Fruit fly (Drosophila melanogaster): Measurements from ENCODE around the gene CG17032.

- TF ChIP-seq psq (optimal IDR thresholded peaks at IDR 0.05) (no peak), Dll (optimal IDR thresholded peaks at IDR 0.05) (no peak), EcR (GFP tag; optimal IDR thresholded peaks at IDR 0.05) (no peak)
These were observed 40.8 kb downstream of the CG17032 start for dm6 chr3L:15999358-16000005.

Measured in whole organism.